Worm (Caenorhabditis elegans) whole organism, L1 larva: ENCODE measurements around the gene elo-8.

Source experiments
- aha-1 ChIP-seq: fragments of 150-350 bp; optimal IDR thresholded peaks from 2 replicates; lab custom pipeline; 2014; ENCODE audit warnings: missing biosample characterization, missing genetic modification characterization
- ces-1 ChIP-seq: fragments of 150-350 bp; optimal IDR thresholded peaks from 2 replicates; lab custom pipeline; 2014; ENCODE audit warnings: missing biosample characterization, missing genetic modification reagents, missing genetic modification characterization
- egl-27 ChIP-seq, 2 experiments: fragments of 150-350 bp in 1 of 2; sonication (generic microtip); optimal IDR thresholded peaks; 3 replicates each; lab custom pipeline; 2017 to 2018; ENCODE audit warnings: missing biosample characterization in 2 of 2, missing genetic modification characterization in 2 of 2, missing genetic modification reagents in 2 of 2
- elt-2 ChIP-seq: sonication (generic microtip); optimal IDR thresholded peaks from 2 replicates; lab custom pipeline; 2016; ENCODE audit warnings: missing genetic modification characterization, mild to moderate bottlenecking, inconsistent platforms, missing compliant biosample characterization, missing genetic modification reagents
- elt-3 ChIP-seq, 6 experiments: fragments of 150-350 bp in 1 of 6; sonication (generic microtip); optimal IDR thresholded peaks; 2 replicates each; lab custom pipeline; 2017 to 2018; ENCODE audit warnings: missing biosample characterization in 6 of 6, missing genetic modification characterization in 6 of 6, inconsistent platforms in 1 of 6
- fos-1 ChIP-seq: fragments of 150-350 bp; optimal IDR thresholded peaks from 2 replicates; lab custom pipeline; 2014; ENCODE audit warnings: missing biosample characterization, missing genetic modification characterization
- lin-15B ChIP-seq: fragments of 150-350 bp; sonication (generic microtip); optimal IDR thresholded peaks from 3 replicates; lab custom pipeline; 2014; ENCODE audit warnings: missing biosample characterization, missing genetic modification characterization
- mef-2 ChIP-seq: fragments of 150-350 bp; optimal IDR thresholded peaks from 2 replicates; lab custom pipeline; 2014; ENCODE audit warnings: missing biosample characterization, missing genetic modification characterization
- nhr-77 ChIP-seq: fragments of 150-350 bp; optimal IDR thresholded peaks from 2 replicates; lab custom pipeline; 2014; ENCODE audit warnings: missing biosample characterization, missing genetic modification characterization
- pag-3 ChIP-seq: sonication (generic microtip); optimal IDR thresholded peaks from 2 replicates; lab custom pipeline; 2017; ENCODE audit warnings: missing genetic modification characterization, mild to moderate bottlenecking, missing compliant biosample characterization, antibody characterized with exemption, borderline replicate concordance; ENCODE audit not compliant: insufficient read depth
- skn-1 ChIP-seq: fragments of 150-350 bp; optimal IDR thresholded peaks from 2 replicates; lab custom pipeline; 2014; ENCODE audit warnings: missing biosample characterization, missing genetic modification characterization
- snpc-4 ChIP-seq: fragments of 150-350 bp; optimal IDR thresholded peaks from 2 replicates; lab custom pipeline; 2014; ENCODE audit warnings: missing biosample characterization, missing genetic modification characterization
- zag-1 ChIP-seq: fragments of 150-350 bp; optimal IDR thresholded peaks from 2 replicates; lab custom pipeline; 2014; ENCODE audit warnings: missing biosample characterization, missing genetic modification characterization
- ztf-4 ChIP-seq: fragments of 150-350 bp; optimal IDR thresholded peaks from 2 replicates; lab custom pipeline; 2014; ENCODE audit warnings: missing biosample characterization, missing genetic modification characterization

DNA sequence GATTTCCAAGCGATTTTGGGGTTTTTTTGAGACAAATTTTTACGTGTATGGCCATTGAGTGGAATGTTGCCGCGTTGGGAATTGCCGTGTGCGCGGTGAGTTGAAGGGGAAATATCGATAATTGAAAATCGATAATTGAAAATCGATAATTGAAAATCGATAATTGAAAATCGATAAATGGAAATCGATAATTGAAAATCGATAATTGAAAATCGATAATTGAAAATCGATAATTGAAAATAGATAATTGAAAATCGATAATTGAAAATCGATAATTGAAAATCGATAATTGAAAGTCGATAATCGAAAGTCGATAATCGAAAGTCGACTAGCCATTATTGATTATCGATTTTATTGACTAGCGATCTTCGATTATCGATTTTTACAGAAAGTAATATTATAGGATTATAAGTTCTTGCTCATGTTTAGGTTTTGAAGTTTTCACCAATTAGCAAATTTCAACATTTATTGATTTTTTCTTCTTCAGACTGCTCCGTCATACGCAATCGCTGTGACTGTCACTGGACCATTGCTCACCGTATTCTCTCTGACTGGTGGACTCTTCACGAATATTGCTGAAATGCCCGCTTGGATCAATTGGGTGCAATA, 10.2 kb downstream of the elo-8 start:
- TF ChIP-seq ztf-4 (tag; lab: Kevin White, UChicago), result no peak
- no peak for TF ChIP-seq zag-1 (tag; lab: Kevin White, UChicago)
- TF ChIP-seq elt-3 (tag; optimal IDR thresholded peaks at IDR 0.05; lab: Kevin White, UChicago), result no peak
- TF ChIP-seq ces-1 (GFP tag; lab: Kevin White, UChicago), result no peak
- TF ChIP-seq elt-2 (tag; lab: Kevin White, UChicago), result no peak
- no peak for TF ChIP-seq mef-2 (tag; lab: Kevin White, UChicago)
- TF ChIP-seq nhr-77, result no peak
- no peak for TF ChIP-seq fos-1 (tag; lab: Kevin White, UChicago)
- TF ChIP-seq snpc-4 (tag; lab: Kevin White, UChicago), result no peak
- no peak for TF ChIP-seq aha-1 (tag; lab: Kevin White, UChicago)
- TF ChIP-seq skn-1 (tag; lab: Kevin White, UChicago), result no peak
- no peak for TF ChIP-seq pag-3 (tag; lab: Kevin White, UChicago)
- no peak for TF ChIP-seq egl-27 (tag; optimal IDR thresholded peaks at IDR 0.05; lab: Kevin White, UChicago)
- TF ChIP-seq lin-15B (tag; lab: Kevin White, UChicago), result no peak
